Fruit fly (Drosophila melanogaster): ENCODE data around the gene CG31145.

The CG31145 gene

DNA sequence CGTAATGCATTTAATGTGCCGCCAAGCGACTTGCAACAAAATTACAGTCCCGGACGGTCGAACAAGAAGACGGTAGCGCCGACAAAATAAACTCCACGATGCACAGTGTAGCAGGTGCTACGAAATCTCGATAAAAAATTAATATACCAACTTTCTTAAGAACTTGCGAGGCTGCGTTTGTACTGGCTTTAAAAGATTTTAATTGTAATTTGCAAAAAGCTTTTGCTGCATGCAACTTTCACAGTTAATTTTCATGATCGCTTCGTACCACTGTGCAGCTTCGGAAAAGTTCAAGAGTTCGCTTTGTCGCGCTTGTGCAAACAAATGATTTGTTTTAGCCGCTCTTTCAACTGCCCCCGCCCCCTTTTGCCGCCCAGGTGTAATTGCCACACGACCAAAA lies 23.3 kb downstream of the CG31145 start (continued):
- peak; percentile 67; the same call in 2 of the 3 replicates for TF ChIP-seq CG17361 (GFP tag; IDR thresholded peaks at IDR 0.05)
- TF ChIP-seq CG10366 (GFP tag; IDR thresholded peaks at IDR 0.05): peak; percentile 86
- TF ChIP-seq Ssrp (tag; optimal IDR thresholded peaks at IDR 0.05): peak; percentile 64
- no peak for TF ChIP-seq inv (GFP tag; IDR thresholded peaks at IDR 0.05; ENCODE audit: partially characterized antibody)
- peak; percentile 62 for TF ChIP-seq Hmr (GFP tag; optimal IDR thresholded peaks at IDR 0.05)
- no peak for TF ChIP-seq slou (GFP tag; optimal IDR thresholded peaks at IDR 0.05)
- peak; percentile 56 for TF ChIP-seq CG12769 (tag; optimal IDR thresholded peaks at IDR 0.05)
- peak; percentile 45 for TF ChIP-seq CG16815 (GFP tag; optimal IDR thresholded peaks at IDR 0.05)
- TF ChIP-seq Ravus (GFP tag; IDR thresholded peaks at IDR 0.05): peak; percentile 32
- TF ChIP-seq Dref (GFP tag; IDR thresholded peaks at IDR 0.05): no peak
- peak; percentile 36 for TF ChIP-seq Hand (GFP tag; optimal IDR thresholded peaks at IDR 0.05)
- peak; percentile 50 for TF ChIP-seq Atf-2 (GFP tag; optimal IDR thresholded peaks at IDR 0.05)
- TF ChIP-seq Usf (GFP tag; optimal IDR thresholded peaks at IDR 0.05): no peak
- peak in 1 of 2 experiments; percentile 49 for TF ChIP-seq Eip74EF (GFP tag; optimal IDR thresholded peaks at IDR 0.05)
- TF ChIP-seq CG9727 (GFP tag; optimal IDR thresholded peaks at IDR 0.05): peak; percentile 49
- TF ChIP-seq zfh1 (GFP tag; IDR thresholded peaks at IDR 0.05): peak; percentile 84; the same call in 2 of the 3 replicates
- peak; percentile 2 for TF ChIP-seq fu2 (GFP tag; optimal IDR thresholded peaks at IDR 0.05)
- no peak for TF ChIP-seq CG7963 (GFP tag; IDR thresholded peaks at IDR 0.05; ENCODE audit: partially characterized antibody)
- TF ChIP-seq slbo (GFP tag; IDR thresholded peaks at IDR 0.05): peak; percentile 80
- peak; percentile 69 for TF ChIP-seq mam (GFP tag; optimal IDR thresholded peaks at IDR 0.05)
- peak; percentile 42; the same call in 1 of the 2 replicates for TF ChIP-seq ro (GFP tag; IDR thresholded peaks at IDR 0.05)
- no peak for TF ChIP-seq gfzf (GFP tag; optimal IDR thresholded peaks at IDR 0.05)
- peak; percentile 28 for TF ChIP-seq HmgZ (tag; optimal IDR thresholded peaks at IDR 0.05)
- peak; percentile 94 for TF ChIP-seq ci (GFP tag; IDR thresholded peaks at IDR 0.05)
- peak; percentile 30 for TF ChIP-seq CrebB (tag; optimal IDR thresholded peaks at IDR 0.05)
- TF ChIP-seq CG18011 (GFP tag; optimal IDR thresholded peaks at IDR 0.05): peak; percentile 51
- TF ChIP-seq Doc2 (GFP tag; IDR thresholded peaks at IDR 0.05): no peak
- TF ChIP-seq CG2116 (GFP tag; optimal IDR thresholded peaks at IDR 0.05): peak; percentile 10
- peak; percentile 51 for TF ChIP-seq CG10654 (GFP tag; optimal IDR thresholded peaks at IDR 0.05)
- TF ChIP-seq eve (GFP tag; optimal IDR thresholded peaks at IDR 0.05): peak in 1 of 2 experiments; percentile 85
- TF ChIP-seq cad (GFP tag; optimal IDR thresholded peaks at IDR 0.05): no peak
- TF ChIP-seq yki (optimal IDR thresholded peaks at IDR 0.05): no peak
- TF ChIP-seq CG6813 (GFP tag; optimal IDR thresholded peaks at IDR 0.05): peak; percentile 48
- peak; percentile 45; the same call in 1 of the 2 replicates for TF ChIP-seq danr (GFP tag; IDR thresholded peaks at IDR 0.05)
- TF ChIP-seq ato (GFP tag; IDR thresholded peaks at IDR 0.05; ENCODE audit: partially characterized antibody): no peak
- TF ChIP-seq schlank (tag; optimal IDR thresholded peaks at IDR 0.05): no peak
- peak; percentile 74; the same call in 2 of the 3 replicates for TF ChIP-seq CG34422 (GFP tag; IDR thresholded peaks at IDR 0.05)
- TF ChIP-seq CG7987 (GFP tag; optimal IDR thresholded peaks at IDR 0.05): peak; percentile 5
- TF ChIP-seq CG17612 (GFP tag; IDR thresholded peaks at IDR 0.05): peak; percentile 34; the same call in 1 of the 2 replicates
- peak; percentile 88 for TF ChIP-seq CG17328 (GFP tag; IDR thresholded peaks at IDR 0.05)
- peak; percentile 85 for TF ChIP-seq lab (GFP tag; optimal IDR thresholded peaks at IDR 0.05)
- peak; percentile 64 for TF ChIP-seq CG1602 (GFP tag; optimal IDR thresholded peaks at IDR 0.05)
- peak; percentile 45 for TF ChIP-seq CG17829 (tag; optimal IDR thresholded peaks at IDR 0.05)
- no peak for TF ChIP-seq fru (optimal IDR thresholded peaks at IDR 0.05)
- TF ChIP-seq bcd (GFP tag; optimal IDR thresholded peaks at IDR 0.05): peak; percentile 63
- peak; percentile 70 for TF ChIP-seq Asciz (GFP tag; optimal IDR thresholded peaks at IDR 0.05)
- no peak for TF ChIP-seq Taf1 (GFP tag; IDR thresholded peaks at IDR 0.05)
- TF ChIP-seq CG14441 (GFP tag; IDR thresholded peaks at IDR 0.05): peak; percentile 83
- TF ChIP-seq pan (optimal IDR thresholded peaks at IDR 0.05): no peak
- peak in 1 of 2 experiments; percentile 87 for TF ChIP-seq pan (GFP tag; optimal IDR thresholded peaks at IDR 0.05 in 1 of 2, IDR thresholded peaks at IDR 0.05 in 1 of 2)
- TF ChIP-seq CG5180 (GFP tag; optimal IDR thresholded peaks at IDR 0.05): peak; percentile 38

Data from whole organism, embryonic.